Fruit fly (Drosophila melanogaster): ENCODE results near the gene Ogg1.

Ogg1 gene

DNA sequence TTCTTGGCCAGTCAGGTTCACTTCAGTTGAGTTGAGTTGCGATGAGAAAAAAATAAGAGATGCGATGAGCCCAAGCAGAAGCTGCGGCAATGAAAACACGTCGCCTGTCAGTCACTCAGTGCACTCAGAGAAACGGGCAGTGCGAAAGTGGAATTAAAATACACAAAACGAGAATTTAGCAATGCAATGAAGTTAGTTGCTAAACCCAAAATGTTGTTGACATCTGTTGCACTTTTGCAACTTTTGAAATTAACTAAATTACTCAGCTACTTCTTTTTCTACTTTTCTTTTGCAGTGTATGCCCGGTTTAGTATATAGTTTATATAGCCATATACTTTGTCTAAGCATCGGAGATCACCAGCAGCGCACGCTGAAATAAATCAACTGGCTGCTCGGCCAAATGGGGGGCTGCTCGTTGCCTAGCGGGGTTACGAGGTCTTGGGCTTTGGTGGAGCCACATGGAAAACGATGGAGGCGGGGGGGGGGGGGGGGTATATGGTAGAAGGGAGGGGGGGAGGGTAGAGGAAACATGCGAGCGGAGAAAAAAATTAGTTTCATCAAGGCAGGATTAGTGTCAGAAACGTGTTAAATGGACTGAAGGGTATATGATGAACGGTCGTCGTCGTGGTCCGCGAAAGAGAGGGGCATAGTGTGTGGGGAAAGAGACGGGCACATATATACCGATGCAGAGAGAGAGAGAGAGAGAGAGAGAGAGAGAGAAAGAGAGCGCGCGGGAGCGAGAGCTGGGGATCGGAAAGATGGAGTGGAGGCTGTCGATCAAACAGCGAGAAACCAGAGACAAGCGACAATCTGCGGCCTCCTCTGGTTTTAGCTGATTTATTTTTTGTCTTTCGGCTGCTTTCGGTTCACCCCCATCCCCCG is 33.3 kb upstream of the Ogg1 start (continued):
- TF ChIP-seq dysf (GFP tag; IDR thresholded peaks at IDR 0.05) (peak; percentile 60), jumu (GFP tag; optimal IDR thresholded peaks at IDR 0.05) (peak; percentile 81), CG3407 (GFP tag; optimal IDR thresholded peaks at IDR 0.05) (peak; percentile 62), Lim3 (GFP tag; IDR thresholded peaks at IDR 0.05) (no peak), HHEX (GFP tag; optimal IDR thresholded peaks at IDR 0.05) (peak; percentile 44), Meics (GFP tag; optimal IDR thresholded peaks at IDR 0.05) (peak; percentile 35), Adf1 (GFP tag; IDR thresholded peaks at IDR 0.05) (no peak), ase (GFP tag; IDR thresholded peaks at IDR 0.05) (peak; percentile 26; the same call in 1 of the 3 replicates), slou (GFP tag; optimal IDR thresholded peaks at IDR 0.05) (no peak), tll (GFP tag; optimal IDR thresholded peaks at IDR 0.05) (no peak), CG30020 (tag; optimal IDR thresholded peaks at IDR 0.05) (no peak), HmgD (GFP tag; optimal IDR thresholded peaks at IDR 0.05) (peak; percentile 3), Gsc (GFP tag; IDR thresholded peaks at IDR 0.05) (peak; percentile 51; the same call in 1 of the 2 replicates), B-H2 (GFP tag; optimal IDR thresholded peaks at IDR 0.05) (no peak), ato (GFP tag; IDR thresholded peaks at IDR 0.05; ENCODE audit: partially characterized antibody) (no peak), Hey (tag; optimal IDR thresholded peaks at IDR 0.05) (no peak), en (GFP tag; optimal IDR thresholded peaks at IDR 0.05) (peak; percentile 58), psq (GFP tag; optimal IDR thresholded peaks at IDR 0.05) (peak; percentile 15), CHES-1-like (GFP tag; optimal IDR thresholded peaks at IDR 0.05) (peak; percentile 62), cg (GFP tag; optimal IDR thresholded peaks at IDR 0.05) (peak; percentile 21), aop (GFP tag; IDR thresholded peaks at IDR 0.05) (no peak), Nf-YC (tag; optimal IDR thresholded peaks at IDR 0.05) (peak; percentile 79), da (GFP tag; optimal IDR thresholded peaks at IDR 0.05) (peak; percentile 5), NFAT (GFP tag; IDR thresholded peaks at IDR 0.05) (no peak), CG6654 (GFP tag; optimal IDR thresholded peaks at IDR 0.05) (peak; percentile 13), gcm (GFP tag; optimal IDR thresholded peaks at IDR 0.05) (peak; percentile 73), CG13123 (GFP tag; optimal IDR thresholded peaks at IDR 0.05) (peak; percentile 47), CG3065 (GFP tag; optimal IDR thresholded peaks at IDR 0.05) (peak; percentile 46), Doc3 (GFP tag; IDR thresholded peaks at IDR 0.05; ENCODE audit: partially characterized antibody) (no peak), crc (GFP tag; optimal IDR thresholded peaks at IDR 0.05) (peak; percentile 22), zen (tag; optimal IDR thresholded peaks at IDR 0.05) (peak; percentile 89), tgo (GFP tag; IDR thresholded peaks at IDR 0.05) (peak; percentile 65), CG2678 (tag; optimal IDR thresholded peaks at IDR 0.05) (peak; percentile 74), pros (GFP tag; optimal IDR thresholded peaks at IDR 0.05) (no peak), gsb-n (tag; optimal IDR thresholded peaks at IDR 0.05) (peak; percentile 64), CG2129 (GFP tag; IDR thresholded peaks at IDR 0.05; ENCODE audit: partially characterized antibody) (no peak), CG32532 (GFP tag; IDR thresholded peaks at IDR 0.05) (peak; percentile 23; the same call in 1 of the 2 replicates), CG4820 (GFP tag; optimal IDR thresholded peaks at IDR 0.05) (peak; percentile 84), Abd-B (GFP tag; optimal IDR thresholded peaks at IDR 0.05) (peak; percentile 64), Aef1 (GFP tag; IDR thresholded peaks at IDR 0.05) (0 out of 3 replicates have a peak, but pooled peaks have one; percentile 16), chif (GFP tag; optimal IDR thresholded peaks at IDR 0.05) (peak; percentile 68 to 88), Dbx (GFP tag; IDR thresholded peaks at IDR 0.05) (no peak), CG15011 (GFP tag; optimal IDR thresholded peaks at IDR 0.05) (peak; percentile 22), sna (GFP tag; IDR thresholded peaks at IDR 0.05; ENCODE audit: partially characterized antibody) (no peak), insv (GFP tag; optimal IDR thresholded peaks at IDR 0.05) (no peak), cwo (GFP tag; optimal IDR thresholded peaks at IDR 0.05) (peak; percentile 16), croc (GFP tag; conservative IDR thresholded peaks at IDR 0.05) (peak; percentile 69), CG6254 (GFP tag; optimal IDR thresholded peaks at IDR 0.05) (peak; percentile 65)
